Fruit fly (Drosophila melanogaster): Measurements from ENCODE around the gene CG11837.
A peak's percentile ranks its signal among the peaks of the same experiment; 100 is the strongest.

CG11837 gene

dm6 chr3R:29033909-29034629, 15.2 kb upstream of the CG11837 start, which contains the start of the genes beta4GalNAcTB and Cpsf100:
beta4GalNAcTB (minus strand) TSS chr3R:29034008.
Cpsf100 (plus strand) TSS chr3R:29034573.
- TF ChIP-seq ems (GFP tag; optimal IDR thresholded peaks at IDR 0.05) (peak; percentile 21), pzg (GFP tag; optimal IDR thresholded peaks at IDR 0.05) (peak; percentile 34), dmrt99B (tag; optimal IDR thresholded peaks at IDR 0.05) (peak; percentile 72), HLH3B (GFP tag; IDR thresholded peaks at IDR 0.05) (peak; percentile 57), bab2 (GFP tag; optimal IDR thresholded peaks at IDR 0.05) (peak; percentile 68), Rfx (GFP tag; IDR thresholded peaks at IDR 0.05) (peak; percentile 76), ewg (GFP tag; optimal IDR thresholded peaks at IDR 0.05) (peak; percentile 37), CG3726 (GFP tag; IDR thresholded peaks at IDR 0.05) (peak; percentile 9; the same call in 1 of the 3 replicates), CG32767 (GFP tag; IDR thresholded peaks at IDR 0.05) (no peak), BtbVII (GFP tag; optimal IDR thresholded peaks at IDR 0.05) (peak; percentile 43), CG34376 (GFP tag; optimal IDR thresholded peaks at IDR 0.05) (peak; percentile 21), crp (GFP tag; optimal IDR thresholded peaks at IDR 0.05) (peak; percentile 31 to 83), CG5245 (GFP tag; optimal IDR thresholded peaks at IDR 0.05) (peak; percentile 60), CG16863 (GFP tag; optimal IDR thresholded peaks at IDR 0.05) (peak; percentile 64), sens (GFP tag) (peak; percentile 91), sob (GFP tag; IDR thresholded peaks at IDR 0.05) (peak; percentile 48; the same call in 1 of the 2 replicates), Hand (GFP tag; optimal IDR thresholded peaks at IDR 0.05) (no peak), toy (GFP tag; IDR thresholded peaks at IDR 0.05) (no peak), Abd-B (GFP tag; optimal IDR thresholded peaks at IDR 0.05) (peak; percentile 77), Dfd (GFP tag; optimal IDR thresholded peaks at IDR 0.05) (no peak), ranshi (GFP tag; IDR thresholded peaks at IDR 0.05) (peak; percentile 56; the same call in 1 of the 2 replicates), BEAF-32 (GFP tag; optimal IDR thresholded peaks at IDR 0.05) (peak; percentile 7), CG18011 (GFP tag; optimal IDR thresholded peaks at IDR 0.05) (peak; percentile 46), CG2712 (tag; optimal IDR thresholded peaks at IDR 0.05) (peak; percentile 80), E2f2 (GFP tag; IDR thresholded peaks at IDR 0.05) (peak; percentile 26; the same call in 1 of the 2 replicates), ssp (GFP tag; IDR thresholded peaks at IDR 0.05) (peak; percentile 59), CTCF (GFP tag; optimal IDR thresholded peaks at IDR 0.05) (no peak), NfI (GFP tag; optimal IDR thresholded peaks at IDR 0.05) (peak; percentile 62), Eip74EF (GFP tag; optimal IDR thresholded peaks at IDR 0.05) (peak in 1 of 2 experiments; percentile 50), B-H2 (GFP tag; optimal IDR thresholded peaks at IDR 0.05) (peak; percentile 17), amos (GFP tag; IDR thresholded peaks at IDR 0.05; ENCODE audit: partially characterized antibody) (no peak), corto (GFP tag; optimal IDR thresholded peaks at IDR 0.05) (no peak), HmgD (GFP tag; optimal IDR thresholded peaks at IDR 0.05) (no peak), CG1603 (tag; optimal IDR thresholded peaks at IDR 0.05) (peak; percentile 61), lmd (GFP tag; IDR thresholded peaks at IDR 0.05) (peak; percentile 68), tup (GFP tag; optimal IDR thresholded peaks at IDR 0.05) (no peak), CG7556 (GFP tag; optimal IDR thresholded peaks at IDR 0.05) (peak; percentile 84), Bdp1 (GFP tag; optimal IDR thresholded peaks at IDR 0.05) (peak; percentile 48), odd (GFP tag; optimal IDR thresholded peaks at IDR 0.05) (no peak), CG13624 (GFP tag; optimal IDR thresholded peaks at IDR 0.05) (peak; percentile 41), zfh1 (GFP tag; IDR thresholded peaks at IDR 0.05) (peak; percentile 67; the same call in 2 of the 3 replicates), CG12236 (GFP tag; optimal IDR thresholded peaks at IDR 0.05) (no peak), CG18619 (GFP tag; optimal IDR thresholded peaks at IDR 0.05) (peak; percentile 77), CG9215 (GFP tag; IDR thresholded peaks at IDR 0.05) (peak; percentile 70), croc (GFP tag; conservative IDR thresholded peaks at IDR 0.05) (peak; percentile 36; the same call in 1 of the 3 replicates), Pdp1 (GFP tag; optimal IDR thresholded peaks at IDR 0.05) (peak; percentile 59 to 75), ci (GFP tag; IDR thresholded peaks at IDR 0.05) (0 out of 3 replicates have a peak, but pooled peaks have one; percentile 32), B-H1 (GFP tag; IDR thresholded peaks at IDR 0.05) (peak; percentile 50), Hsf (GFP tag; optimal IDR thresholded peaks at IDR 0.05) (peak; percentile 82)

All from whole organism, embryonic.